Fruit fly (Drosophila melanogaster): ENCODE results near the gene CG4953.

The CG4953 gene

DNA sequence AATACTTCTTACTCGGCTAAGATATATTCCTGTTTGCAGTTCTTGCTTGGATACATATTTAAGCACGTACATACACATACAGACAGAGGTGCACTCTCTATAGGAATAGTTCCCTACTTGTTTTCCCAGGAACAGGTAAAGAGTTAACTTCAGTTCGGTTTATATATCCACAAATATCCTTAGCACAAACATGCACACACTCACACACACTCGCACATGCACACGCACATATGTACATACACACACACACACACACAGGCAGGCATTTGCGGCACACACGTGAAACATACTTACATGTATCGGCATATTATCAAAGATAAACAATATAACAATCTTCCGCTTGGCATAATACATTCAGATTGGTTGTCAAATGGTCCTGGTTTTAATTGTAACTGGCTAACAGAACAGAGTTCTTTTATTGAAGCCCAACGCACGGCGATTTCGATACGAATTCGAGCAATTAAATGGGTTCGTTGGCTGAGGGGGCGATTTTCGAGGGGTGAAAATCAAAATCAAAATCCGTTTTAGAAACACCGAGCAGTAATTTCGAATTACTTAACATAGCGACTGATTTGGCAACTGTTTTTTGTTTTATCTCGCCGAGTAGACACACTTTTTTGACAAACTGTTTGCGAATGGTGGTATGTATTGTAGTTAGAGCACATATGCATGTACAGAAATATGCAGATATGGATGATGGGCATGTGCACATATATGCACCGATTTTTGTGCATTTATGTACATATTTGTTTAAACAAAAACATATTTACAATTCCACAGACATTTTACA, 6.3 kb upstream of the CG4953 start:
- TF ChIP-seq tai (GFP tag; optimal IDR thresholded peaks at IDR 0.05) (no peak), Jra (GFP tag; optimal IDR thresholded peaks at IDR 0.05) (no peak), GATAd (GFP tag; optimal IDR thresholded peaks at IDR 0.05) (no peak), woc (GFP tag; optimal IDR thresholded peaks at IDR 0.05) (no peak), ey (GFP tag; optimal IDR thresholded peaks at IDR 0.05) (peak; percentile 9), Dfd (GFP tag; optimal IDR thresholded peaks at IDR 0.05) (peak; percentile 93), N (GFP tag; optimal IDR thresholded peaks at IDR 0.05) (peak; percentile 52)

DNA sequence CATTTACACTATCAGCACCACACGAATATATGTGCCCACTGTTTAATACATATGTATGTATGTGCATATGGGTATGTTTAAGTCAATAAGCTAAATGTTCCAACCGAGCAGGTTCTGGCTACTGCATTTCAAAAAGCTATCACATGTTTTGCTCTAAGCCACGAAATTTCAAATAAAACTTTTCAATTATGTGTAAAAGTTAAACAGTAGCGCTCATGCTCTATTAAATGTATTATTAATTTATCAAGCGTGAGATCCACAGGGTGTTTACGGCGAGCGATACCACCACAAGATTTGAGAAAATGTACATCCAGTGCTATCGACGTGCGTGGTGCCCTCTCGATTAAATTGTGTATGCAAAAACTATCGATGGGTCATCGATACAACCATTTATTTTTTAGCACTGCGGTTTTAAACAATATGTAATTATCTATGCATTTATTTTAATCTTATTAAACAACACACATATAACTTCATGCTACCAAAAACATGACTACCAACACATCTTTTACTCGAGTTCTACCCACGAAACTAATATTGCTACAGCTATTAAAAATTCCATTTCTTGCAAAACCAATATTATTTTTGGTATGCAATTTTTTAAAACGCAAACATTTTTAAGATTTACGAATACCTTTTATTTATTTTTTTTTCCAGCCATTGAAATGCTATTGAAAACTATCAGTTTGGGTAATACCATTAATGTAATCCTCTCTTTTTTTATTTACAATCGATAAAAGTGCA, 5.6 kb upstream of the CG4953 start, which contains the start of gene Pten:
Gene Pten (minus strand): TSS at position 300 of the 744 bp plus-strand sequence.
- TF ChIP-seq CG9705 (GFP tag; optimal IDR thresholded peaks at IDR 0.05) (peak; percentile 24), brk (GFP tag; optimal IDR thresholded peaks at IDR 0.05) (peak; percentile 16), Rel (GFP tag; optimal IDR thresholded peaks at IDR 0.05) (no peak), Rel (tag; optimal IDR thresholded peaks at IDR 0.05) (no peak), dsf (GFP tag; optimal IDR thresholded peaks at IDR 0.05; ENCODE audit: borderline replicate concordance) (peak; percentile 2), ey (GFP tag; optimal IDR thresholded peaks at IDR 0.05) (peak; percentile 30), dl (GFP tag; optimal IDR thresholded peaks at IDR 0.05; ENCODE audit: insufficient read depth in 1 of 2, partially characterized antibody in 2 of 2) (peak; percentile 59 to 88), Hr78 (GFP tag; optimal IDR thresholded peaks at IDR 0.05) (no peak), CG32264 (GFP tag; optimal IDR thresholded peaks at IDR 0.05) (no peak), usp (GFP tag; optimal IDR thresholded peaks at IDR 0.05) (no peak), woc (GFP tag; optimal IDR thresholded peaks at IDR 0.05) (peak; percentile 53), Dif (GFP tag; optimal IDR thresholded peaks at IDR 0.05; ENCODE audit: partially characterized antibody) (peak; percentile 99), Vsx2 (GFP tag; optimal IDR thresholded peaks at IDR 0.05; ENCODE audit: partially characterized antibody) (peak; percentile 99), sv (GFP tag; optimal IDR thresholded peaks at IDR 0.05) (peak; percentile 59), psq (GFP tag; optimal IDR thresholded peaks at IDR 0.05) (peak; percentile 36), Hr83 (GFP tag; optimal IDR thresholded peaks at IDR 0.05; ENCODE audit: poor library complexity, severe bottlenecking) (peak; percentile 65), Mio (GFP tag; optimal IDR thresholded peaks at IDR 0.05) (no peak), Jra (GFP tag; optimal IDR thresholded peaks at IDR 0.05) (peak; percentile 41)

DNA sequence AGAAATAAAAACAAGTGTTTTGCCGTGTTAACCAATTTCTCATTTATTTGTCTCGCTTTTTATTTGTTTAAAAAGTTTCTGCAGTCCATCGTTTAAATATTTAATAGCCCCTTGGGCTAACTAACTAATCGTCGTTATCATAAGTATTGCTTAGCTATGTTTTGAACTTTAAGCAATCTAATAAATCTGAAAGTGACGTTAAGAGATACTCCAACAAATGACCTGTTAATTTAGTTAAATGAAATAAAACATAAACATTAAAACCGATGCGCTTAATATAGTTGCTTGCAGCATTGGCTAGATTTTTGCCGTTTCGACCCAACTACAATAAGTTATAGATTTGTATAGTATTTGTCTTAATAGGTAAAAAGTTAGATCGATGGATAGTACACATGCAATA, 4.7 kb upstream of the CG4953 start:
- TF ChIP-seq jim (GFP tag; optimal IDR thresholded peaks at IDR 0.05) (no peak), GATAd (GFP tag; optimal IDR thresholded peaks at IDR 0.05) (no peak), Jra (GFP tag; optimal IDR thresholded peaks at IDR 0.05) (no peak), sv (GFP tag; optimal IDR thresholded peaks at IDR 0.05) (no peak), dmrt93B (GFP tag; optimal IDR thresholded peaks at IDR 0.05) (no peak), Hr78 (GFP tag; optimal IDR thresholded peaks at IDR 0.05) (no peak), OdsH (GFP tag; optimal IDR thresholded peaks at IDR 0.05) (no peak), Dif (GFP tag; optimal IDR thresholded peaks at IDR 0.05; ENCODE audit: partially characterized antibody) (no peak), dsf (GFP tag; optimal IDR thresholded peaks at IDR 0.05; ENCODE audit: borderline replicate concordance) (no peak), psq (GFP tag; optimal IDR thresholded peaks at IDR 0.05) (no peak)

DNA sequence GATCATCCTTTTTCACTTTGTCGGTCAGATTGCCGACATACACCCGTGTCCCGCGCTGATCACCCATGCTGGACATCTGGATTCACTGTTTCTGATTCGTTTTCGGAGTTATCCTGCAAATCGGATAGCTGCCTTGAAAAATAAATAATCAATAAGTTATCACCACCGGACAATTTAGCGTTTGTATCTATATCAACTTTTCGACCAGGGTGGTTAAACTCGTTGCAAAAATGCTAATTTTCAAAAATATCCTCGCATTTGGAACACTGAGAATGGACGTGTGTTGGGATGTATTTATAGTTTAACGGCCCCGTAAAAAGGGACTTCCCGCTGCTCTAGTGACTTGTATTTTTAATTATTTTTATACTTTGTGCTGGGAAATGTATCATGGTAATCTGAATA, 3.2 kb upstream of the CG4953 start, which contains the start of gene Rsf1:
Gene Rsf1 (minus strand): TSS at position 212 of the 402 bp plus-strand sequence.
- no peak for TF ChIP-seq Hnf4 (GFP tag; optimal IDR thresholded peaks at IDR 0.05)
- TF ChIP-seq dsf (GFP tag; optimal IDR thresholded peaks at IDR 0.05; ENCODE audit: borderline replicate concordance), result no peak
- TF ChIP-seq jim (GFP tag; optimal IDR thresholded peaks at IDR 0.05), result no peak
- no peak for TF ChIP-seq Rel (GFP tag; optimal IDR thresholded peaks at IDR 0.05)
- peak; percentile 83 for TF ChIP-seq Rel (tag; optimal IDR thresholded peaks at IDR 0.05)
- no peak for TF ChIP-seq rgr (GFP tag; optimal IDR thresholded peaks at IDR 0.05)
- no peak for TF ChIP-seq dmrt93B (GFP tag; optimal IDR thresholded peaks at IDR 0.05)
- TF ChIP-seq Vsx2 (GFP tag; optimal IDR thresholded peaks at IDR 0.05; ENCODE audit: partially characterized antibody), result no peak
- no peak for TF ChIP-seq Hr78 (GFP tag; optimal IDR thresholded peaks at IDR 0.05)
- no peak for TF ChIP-seq GATAd (GFP tag; optimal IDR thresholded peaks at IDR 0.05)
- TF ChIP-seq Sp1 (GFP tag; optimal IDR thresholded peaks at IDR 0.05), result no peak
- TF ChIP-seq CG32264 (GFP tag; optimal IDR thresholded peaks at IDR 0.05), result no peak
- no peak for TF ChIP-seq pan (optimal IDR thresholded peaks at IDR 0.05)
- TF ChIP-seq CrebA (GFP tag; optimal IDR thresholded peaks at IDR 0.05; ENCODE audit: borderline replicate concordance), result no peak
- TF ChIP-seq dl (GFP tag; optimal IDR thresholded peaks at IDR 0.05; ENCODE audit: insufficient read depth in 1 of 2, partially characterized antibody in 2 of 2), result peak in 1 of 2 experiments; percentile 22
- no peak for TF ChIP-seq psq (GFP tag; optimal IDR thresholded peaks at IDR 0.05)
- no peak for TF ChIP-seq Hr83 (GFP tag; optimal IDR thresholded peaks at IDR 0.05; ENCODE audit: poor library complexity, severe bottlenecking)

Measured in whole organism, wandering third instar larva.